Worm (Caenorhabditis elegans) whole organism, L4/young adult: Measurements from ENCODE around the gene F15D4.6.

Source experiments
- W03F9.2 ChIP-seq: fragments of 150-350 bp; optimal IDR thresholded peaks from 2 replicates; lab custom pipeline; 2014; ENCODE audit warnings: missing biosample characterization, missing genetic modification characterization
- dao-5 ChIP-seq: sonication (generic microtip); optimal IDR thresholded peaks from 2 replicates; lab custom pipeline; 2016; ENCODE audit warnings: missing genotype, missing genetic modification characterization, moderate library complexity, missing compliant biosample characterization
- him-1 ChIP-seq: sonication (generic microtip); optimal IDR thresholded peaks from 2 replicates; lab custom pipeline; 2016; ENCODE audit warnings: missing genotype, missing genetic modification reagents, missing genetic modification characterization, missing compliant biosample characterization

DNA sequence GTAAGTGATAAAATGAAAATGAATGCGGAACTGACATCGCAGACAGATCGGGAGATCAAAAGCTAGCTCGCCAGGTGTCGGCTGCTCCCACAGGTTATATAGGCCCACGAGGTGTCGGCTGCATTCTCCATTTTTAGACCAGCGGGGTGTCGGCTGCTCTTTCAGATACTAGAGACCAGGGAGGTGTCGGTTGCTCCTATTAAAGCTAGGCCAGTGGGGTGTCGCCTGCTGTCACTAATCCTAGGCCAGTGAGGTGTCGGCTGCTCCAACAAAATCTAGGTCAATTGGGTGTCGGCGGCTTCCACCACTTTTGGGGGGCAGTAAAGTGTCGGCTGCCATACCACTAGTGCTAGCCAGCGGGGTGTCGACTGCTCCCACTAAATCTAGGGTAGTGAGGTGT lies 40.9 kb downstream of the F15D4.6 start:
- TF ChIP-seq W03F9.2 (no peak), him-1 (no peak), dao-5 (tag; lab: Kevin White, UChicago) (no peak)
